Fruit fly (Drosophila melanogaster): ENCODE data around the gene CG15385.

- TF ChIP-seq EcR (GFP tag; optimal IDR thresholded peaks at IDR 0.05) (no peak), psq (optimal IDR thresholded peaks at IDR 0.05) (no peak), usp (GFP tag; optimal IDR thresholded peaks at IDR 0.05) (no peak), CG8478 (optimal IDR thresholded peaks at IDR 0.05) (no peak), Dll (optimal IDR thresholded peaks at IDR 0.05) (no peak), pan (optimal IDR thresholded peaks at IDR 0.05) (no peak)
These were observed 15.9 kb upstream of the CG15385 start for dm6 chr2L:2228179-2228849.
